Worm (Caenorhabditis elegans): ENCODE measurements around the gene pyr-1.

ce11 chrII:8607662-8608061, 43.2 kb upstream of the pyr-1 start, which contains the start of gene F28C6.10:
- TF ChIP-seq ama-1 (optimal IDR thresholded peaks at IDR 0.05) (no peak), scrt-1 (GFP tag; IDR thresholded peaks at IDR 0.05) (no peak), sea-1 (GFP tag; conservative IDR thresholded peaks at IDR 0.05) (no peak), hmbx-1 (tag; optimal IDR thresholded peaks at IDR 0.05) (no peak), flt-1 (GFP tag; IDR thresholded peaks at IDR 0.05) (no peak)

Measured in whole organism, early embryonic.